Worm (Caenorhabditis elegans): Measurements from ENCODE around the gene lin-14.
A peak's percentile ranks its signal among the peaks of the same experiment; 100 is the strongest.

The lin-14 gene

ce11 chrX:11522058-11522757, 56.8 kb downstream of the lin-14 start, which contains the start of gene sdc-2 (continued):
- TF ChIP-seq elt-2 (tag; optimal IDR thresholded peaks at IDR 0.05) (peak; percentile 68), lsy-12 (tag; optimal IDR thresholded peaks at IDR 0.05) (no peak), nhr-76 (tag; optimal IDR thresholded peaks at IDR 0.05) (no peak), tbx-2 (tag; optimal IDR thresholded peaks at IDR 0.05) (no peak), unc-62 (GFP tag; optimal IDR thresholded peaks at IDR 0.05) (no peak), nhr-67 (tag; optimal IDR thresholded peaks at IDR 0.05) (no peak), fos-1 (tag; optimal IDR thresholded peaks at IDR 0.05) (no peak), aly-2 (tag; optimal IDR thresholded peaks at IDR 0.05) (no peak), fkh-2 (tag; optimal IDR thresholded peaks at IDR 0.05) (no peak), ceh-16 (tag; optimal IDR thresholded peaks at IDR 0.05) (no peak), R02D3.7 (tag; optimal IDR thresholded peaks at IDR 0.05) (peak; percentile 47), ceh-82 (tag; optimal IDR thresholded peaks at IDR 0.05) (peak; percentile 14), ztf-4 (tag; optimal IDR thresholded peaks at IDR 0.05) (no peak), jun-1 (tag; optimal IDR thresholded peaks at IDR 0.05) (peak; percentile 84), fkh-10 (GFP tag; optimal IDR thresholded peaks at IDR 0.05) (no peak), nhr-28 (tag; optimal IDR thresholded peaks at IDR 0.05) (no peak)

- TF ChIP-seq nhr-237 (tag; optimal IDR thresholded peaks at IDR 0.05) (no peak), ceh-82 (tag; optimal IDR thresholded peaks at IDR 0.05) (no peak)
These were observed 58.3 kb downstream of the lin-14 start for ce11 chrX:11523704-11524103.

ce11 chrX:11533543-11534003, 68.2 kb downstream of the lin-14 start, which contains the start of gene C35C5.8:
TSS of gene C35C5.8 (plus strand) at chrX:11533593.
- TF ChIP-seq fkh-10 (GFP tag; optimal IDR thresholded peaks at IDR 0.05) (no peak), unc-62 (GFP tag; optimal IDR thresholded peaks at IDR 0.05) (no peak), pqm-1 (tag; optimal IDR thresholded peaks at IDR 0.05) (peak; percentile 4), ZK546.5 (tag; optimal IDR thresholded peaks at IDR 0.05) (no peak), ceh-28 (tag; optimal IDR thresholded peaks at IDR 0.05) (no peak), nhr-43 (tag; optimal IDR thresholded peaks at IDR 0.05; ENCODE audit: poor library complexity, severe bottlenecking) (peak; percentile 6)

- TF ChIP-seq nhr-43 (tag; optimal IDR thresholded peaks at IDR 0.05; ENCODE audit: poor library complexity, severe bottlenecking) (peak; percentile 1), jun-1 (tag; optimal IDR thresholded peaks at IDR 0.05) (no peak)
These were observed 69.1 kb downstream of the lin-14 start for ce11 chrX:11534443-11534842.

Measured in whole organism, L3 larva.